Worm (Caenorhabditis elegans) whole organism, early embryonic: Measurements from ENCODE around the gene F49E12.8.

Experiments used
- B0310.2 ChIP-seq: sonication (generic microtip); optimal IDR thresholded peaks from 2 replicates; lab custom pipeline; 2016; ENCODE audit warnings: mild to moderate bottlenecking, missing genetic modification characterization, missing compliant biosample characterization
- F13C5.2 ChIP-seq: sonication (generic microtip); optimal IDR thresholded peaks from 2 replicates; lab custom pipeline; 2017; ENCODE audit warnings: mild to moderate bottlenecking, missing genetic modification characterization, inconsistent platforms, missing compliant biosample characterization
- aly-1 ChIP-seq: sonication (generic microtip); optimal IDR thresholded peaks from 2 replicates; lab custom pipeline; 2016; ENCODE audit warnings: missing genetic modification characterization, missing compliant biosample characterization
- ama-1 ChIP-seq: fragments of 150-350 bp; optimal IDR thresholded peaks from 2 replicates; lab custom pipeline; 2014
- ceh-13 ChIP-seq: fragments of 200-800 bp; sonication (Bioruptor generic); optimal IDR thresholded peaks from 2 replicates; lab custom pipeline; 2018; ENCODE audit warnings: mild to moderate bottlenecking, missing genetic modification characterization, missing compliant biosample characterization
- ceh-36 ChIP-seq: sonication (generic microtip); optimal IDR thresholded peaks from 2 replicates; lab custom pipeline; 2016; ENCODE audit warnings: missing genetic modification characterization, inconsistent platforms, missing compliant biosample characterization
- ets-7 ChIP-seq: sonication (generic microtip); optimal IDR thresholded peaks from 2 replicates; lab custom pipeline; 2016; ENCODE audit warnings: missing genotype, missing genetic modification characterization, missing compliant biosample characterization
- flt-1 ChIP-seq: fragments of 200-800 bp; sonication (Bioruptor generic); IDR thresholded peaks from 2 replicates; pipeline ENCODE4 v1.3.6; 2022; ENCODE audit warnings: missing genetic modification characterization, missing compliant biosample characterization
- hmbx-1 ChIP-seq: sonication (generic microtip); optimal IDR thresholded peaks from 2 replicates; lab custom pipeline; 2016; ENCODE audit warnings: mild to moderate bottlenecking, missing genetic modification characterization, missing compliant biosample characterization
- hmg-4 ChIP-seq: fragments of 200-800 bp; sonication (Bioruptor generic); optimal IDR thresholded peaks from 2 replicates; lab custom pipeline; 2018; ENCODE audit warnings: mild to moderate bottlenecking, missing genetic modification characterization, missing compliant biosample characterization
- hnd-1 ChIP-seq: sonication (generic microtip); optimal IDR thresholded peaks from 2 replicates; lab custom pipeline; 2016; ENCODE audit warnings: missing genetic modification characterization, missing compliant biosample characterization
- pes-1 ChIP-seq: fragments of 200-800 bp; sonication (Bioruptor generic); IDR thresholded peaks from 2 replicates; pipeline ENCODE4 v1.3.6; 2022; ENCODE audit warnings: missing genetic modification reagents, missing genetic modification characterization, missing compliant biosample characterization
- scrt-1 ChIP-seq: fragments of 200-800 bp; sonication (Bioruptor generic); IDR thresholded peaks from 2 replicates; pipeline ENCODE4 v1.3.6; 2022; ENCODE audit warnings: missing genetic modification characterization, missing compliant biosample characterization
- sea-1 ChIP-seq: fragments of 200-800 bp; sonication (Bioruptor generic); conservative IDR thresholded peaks from 2 replicates; pipeline ENCODE4 v1.3.6; 2022; ENCODE audit warnings: missing genetic modification characterization, missing compliant biosample characterization
- tbx-11 ChIP-seq: fragments of 200-800 bp; sonication (Bioruptor generic); IDR thresholded peaks from 2 replicates; pipeline ENCODE4 v1.3.6; 2022; ENCODE audit warnings: missing genetic modification characterization, missing compliant biosample characterization
- tbx-37 ChIP-seq: fragments of 200-800 bp; sonication (Bioruptor generic); conservative IDR thresholded peaks from 2 replicates; pipeline ENCODE4 v1.3.6; 2022; ENCODE audit warnings: missing genetic modification reagents, missing genetic modification characterization, missing compliant biosample characterization
- tra-4 ChIP-seq: sonication (generic microtip); optimal IDR thresholded peaks from 2 replicates; lab custom pipeline; 2017; ENCODE audit warnings: missing genetic modification characterization, missing compliant biosample characterization

Gene F49E12.8

DNA sequence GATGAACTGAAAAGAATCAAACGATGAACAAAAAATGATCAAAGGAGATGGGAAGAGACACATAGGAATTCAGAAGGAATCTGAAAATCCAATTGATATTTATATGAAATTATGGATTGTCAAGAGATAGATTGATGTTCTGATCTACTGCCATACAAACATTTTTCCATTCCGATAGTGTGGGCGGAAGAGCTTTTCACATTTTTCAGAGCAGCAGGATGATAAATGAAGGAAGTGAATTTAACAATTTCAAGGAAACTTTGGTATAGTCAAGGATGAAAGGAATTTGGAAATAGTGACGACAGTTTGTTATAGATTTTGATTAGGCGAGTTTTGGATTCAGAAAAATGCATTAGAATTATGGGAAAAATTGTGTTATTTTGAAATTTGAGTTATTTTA lies 11.2 kb upstream of the F49E12.8 start, which contains the start of gene ubc-24:
ubc-24 (plus strand) TSS at position 301 of the 400 bp plus-strand sequence.
- no peak for TF ChIP-seq hmg-4 (GFP tag; lab: Kevin White, UChicago)

- no peak for TF ChIP-seq tbx-11
- no peak for TF ChIP-seq tra-4 (tag; lab: Kevin White, UChicago)
- TF ChIP-seq hmbx-1 = no peak
- no peak for TF ChIP-seq hmg-4 (GFP tag; lab: Kevin White, UChicago)
- no peak for TF ChIP-seq tbx-37 (GFP tag; lab: Robert Waterston, UW)
- TF ChIP-seq flt-1 (GFP tag; lab: Robert Waterston, UW) = no peak
- no peak for TF ChIP-seq sea-1 (GFP tag; lab: Robert Waterston, UW)
- no peak for TF ChIP-seq ceh-13
- TF ChIP-seq ama-1 = no peak
- TF ChIP-seq B0310.2 (tag; lab: Kevin White, UChicago) = no peak
- no peak for TF ChIP-seq ets-7 (tag; lab: Kevin White, UChicago)
- no peak for TF ChIP-seq ceh-36 (tag; lab: Kevin White, UChicago)
- TF ChIP-seq F13C5.2 = no peak
- TF ChIP-seq pes-1 = no peak
- no peak for TF ChIP-seq aly-1 (tag; lab: Kevin White, UChicago)
- no peak for TF ChIP-seq scrt-1
- no peak for TF ChIP-seq hnd-1 (tag; lab: Kevin White, UChicago)
Measured at ce11 chrII:8404748-8405147, 10.6 kb upstream of the F49E12.8 start, which contains the start of gene skpo-1. Gene skpo-1, minus strand, starts transcription at chrII:8404848.

DNA sequence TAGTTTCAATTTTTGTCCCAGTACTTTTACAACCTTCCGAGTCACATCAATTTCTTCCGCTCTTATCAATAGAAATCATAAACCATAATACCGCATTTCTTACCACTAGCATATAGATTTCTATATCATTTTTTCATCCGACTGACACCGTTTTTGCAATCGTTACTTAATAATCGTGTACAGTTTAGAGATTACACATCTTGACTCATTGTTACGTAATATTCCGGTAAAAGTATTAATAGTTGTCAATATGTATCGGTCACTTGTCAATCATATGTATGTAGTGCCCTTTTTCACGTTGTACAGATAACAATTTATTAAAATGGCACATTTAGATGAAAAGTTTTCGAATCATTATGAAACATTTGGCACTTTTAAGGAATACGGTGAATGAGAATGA lies 5.9 kb upstream of the F49E12.8 start:
- no peak for TF ChIP-seq pes-1
- TF ChIP-seq ets-7 (tag; lab: Kevin White, UChicago) = no peak
- TF ChIP-seq ceh-36 (tag; lab: Kevin White, UChicago) = no peak
- TF ChIP-seq tra-4 (tag; lab: Kevin White, UChicago) = no peak

DNA sequence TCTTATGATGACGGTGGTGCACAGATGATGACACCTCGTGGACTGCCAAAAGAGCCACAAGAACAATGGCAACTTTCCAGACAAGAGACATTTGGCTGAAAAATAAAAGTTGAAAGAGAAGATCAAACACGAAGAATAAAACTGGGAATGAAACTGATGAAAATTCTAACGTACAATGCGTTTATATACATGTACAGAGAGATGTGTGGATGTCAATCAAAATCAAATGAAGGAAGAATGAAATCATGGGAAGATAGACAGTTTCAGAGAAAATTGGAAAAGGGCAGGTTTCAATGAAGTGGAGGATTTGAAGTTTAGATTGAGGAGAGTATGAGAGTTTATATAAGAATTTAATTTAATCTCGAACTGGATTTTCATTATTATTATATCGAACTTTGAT lies 5.0 kb upstream of the F49E12.8 start, which contains the start of gene dod-23:
dod-23 (minus strand) TSS at position 101 of the 400 bp plus-strand sequence.
- TF ChIP-seq ama-1 (no peak), sea-1 (GFP tag; lab: Robert Waterston, UW) (no peak), F13C5.2 (no peak)

- TF ChIP-seq sea-1 (GFP tag; lab: Robert Waterston, UW) (no peak), hmg-4 (GFP tag; lab: Kevin White, UChicago) (no peak), hnd-1 (tag; lab: Kevin White, UChicago) (no peak), aly-1 (tag; lab: Kevin White, UChicago) (no peak), ceh-36 (tag; lab: Kevin White, UChicago) (no peak), tbx-37 (GFP tag; lab: Robert Waterston, UW) (no peak), tbx-11 (no peak), B0310.2 (tag; lab: Kevin White, UChicago) (no peak), flt-1 (GFP tag; lab: Robert Waterston, UW) (no peak), pes-1 (no peak), F13C5.2 (no peak), ceh-13 (no peak), scrt-1 (no peak), tra-4 (tag; lab: Kevin White, UChicago) (no peak), hmbx-1 (no peak), ets-7 (tag; lab: Kevin White, UChicago) (no peak), ama-1 (no peak)
Measured at ce11 chrII:8396041-8396440, 1.9 kb upstream of the F49E12.8 start, which contains the start of gene F49E12.7. Gene F49E12.7, minus strand, starts transcription at chrII:8396141.

DNA sequence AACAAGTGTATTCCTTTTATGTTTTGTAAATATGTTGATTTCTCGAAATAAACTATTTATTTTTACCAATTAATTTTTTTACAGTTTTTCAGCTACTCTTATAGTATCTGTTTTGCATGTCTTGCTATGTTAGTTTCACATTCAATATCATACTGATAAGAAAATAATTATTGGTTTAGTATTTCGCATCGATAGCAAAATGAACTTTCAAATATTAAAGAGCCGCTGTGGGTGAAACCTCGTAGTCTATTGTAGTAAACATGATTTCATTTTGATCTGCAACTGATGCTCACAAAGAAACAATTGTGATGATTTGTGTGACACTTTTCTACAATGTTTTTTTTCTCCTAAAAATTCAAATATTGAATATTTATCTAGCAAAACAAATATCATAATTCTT lies 1.9 kb downstream of the F49E12.8 start:
- TF ChIP-seq tra-4 (tag; lab: Kevin White, UChicago) (no peak), ets-7 (tag; lab: Kevin White, UChicago) (no peak), F13C5.2 (no peak), ceh-13 (no peak), ceh-36 (tag; lab: Kevin White, UChicago) (no peak), B0310.2 (tag; lab: Kevin White, UChicago) (no peak), scrt-1 (no peak), aly-1 (tag; lab: Kevin White, UChicago) (no peak), hmg-4 (GFP tag; lab: Kevin White, UChicago) (no peak), hmbx-1 (no peak), tbx-37 (GFP tag; lab: Robert Waterston, UW) (no peak), pes-1 (no peak), tbx-11 (no peak), sea-1 (GFP tag; lab: Robert Waterston, UW) (no peak), flt-1 (GFP tag; lab: Robert Waterston, UW) (no peak), hnd-1 (tag; lab: Kevin White, UChicago) (no peak), ama-1 (no peak)

DNA sequence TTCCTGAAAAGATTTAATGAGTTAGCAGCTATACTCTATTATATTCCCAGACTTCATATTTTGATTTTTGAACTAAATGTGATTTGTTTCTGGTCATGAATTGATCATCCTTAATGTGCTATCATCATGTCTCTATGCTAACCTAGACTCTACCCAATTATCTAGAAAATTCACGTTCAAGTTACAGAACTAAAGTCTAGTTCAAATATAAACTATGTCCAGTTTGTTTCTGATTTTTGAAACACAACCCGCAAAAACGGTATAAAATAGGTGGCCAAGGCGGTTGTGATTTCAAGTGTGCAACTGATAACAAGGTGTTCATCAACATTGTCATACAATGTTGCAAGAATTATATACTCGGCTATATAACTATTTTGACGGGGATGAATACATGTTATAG lies 3.4 kb downstream of the F49E12.8 start, which contains the start of gene F49E12.10:
F49E12.10 (plus strand) TSS at position 301 of the 400 bp plus-strand sequence.
- TF ChIP-seq pes-1 (no peak), F13C5.2 (no peak), hmg-4 (GFP tag; lab: Kevin White, UChicago) (no peak), tra-4 (tag; lab: Kevin White, UChicago) (no peak), aly-1 (tag; lab: Kevin White, UChicago) (no peak), ama-1 (no peak), ceh-36 (tag; lab: Kevin White, UChicago) (no peak), ceh-13 (no peak), tbx-37 (GFP tag; lab: Robert Waterston, UW) (no peak), sea-1 (GFP tag; lab: Robert Waterston, UW) (no peak), hnd-1 (tag; lab: Kevin White, UChicago) (no peak), B0310.2 (tag; lab: Kevin White, UChicago) (no peak), hmbx-1 (no peak), scrt-1 (no peak), ets-7 (tag; lab: Kevin White, UChicago) (no peak), flt-1 (GFP tag; lab: Robert Waterston, UW) (no peak), tbx-11 (no peak)

DNA sequence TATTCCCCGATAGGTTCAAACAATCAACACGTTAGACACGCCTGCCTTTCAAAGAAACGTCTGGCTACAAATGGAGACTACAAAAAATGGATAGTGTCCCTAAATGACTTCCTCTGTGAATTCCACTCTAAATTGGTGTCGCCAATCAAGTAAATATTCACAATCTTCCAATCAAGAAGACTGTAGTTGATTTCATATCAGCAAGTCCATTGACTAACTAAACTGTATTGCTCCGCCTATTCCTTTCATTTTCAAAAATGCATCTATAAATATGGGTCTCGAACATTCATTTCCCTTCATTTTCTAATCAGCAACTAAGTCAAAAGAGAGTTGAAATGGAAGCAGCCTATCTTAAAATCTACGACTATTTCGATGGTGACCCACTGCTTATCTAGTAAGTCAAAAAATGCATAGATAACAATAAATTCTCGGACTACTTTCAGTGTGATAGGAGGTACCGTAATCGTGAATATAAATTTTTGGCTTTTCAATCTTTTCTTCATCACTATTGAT lies 6.0 kb downstream of the F49E12.8 start, which contains the start of gene drd-1:
drd-1 (plus strand) TSS at position 51 of the 513 bp plus-strand sequence.
- TF ChIP-seq sea-1 (GFP tag; lab: Robert Waterston, UW) (no peak), hnd-1 (tag; lab: Kevin White, UChicago) (no peak), hmg-4 (GFP tag; lab: Kevin White, UChicago) (no peak), ceh-13 (no peak), scrt-1 (no peak)
